Fruit fly (Drosophila melanogaster): ENCODE measurements around the gene Pomp.

The Pomp gene

dm6 chr2L:20780768-20781167 lies 6.7 kb upstream of the Pomp start (continued):
- peak; percentile 57 for TF ChIP-seq CG15269 (tag; optimal IDR thresholded peaks at IDR 0.05)
- peak; percentile 15 for TF ChIP-seq slp2 (GFP tag; optimal IDR thresholded peaks at IDR 0.05)
- peak; percentile 11 for TF ChIP-seq run (tag; optimal IDR thresholded peaks at IDR 0.05)
- peak; percentile 2 for TF ChIP-seq CG18476 (GFP tag; optimal IDR thresholded peaks at IDR 0.05)
- peak; percentile 76 for TF ChIP-seq scrt (GFP tag; optimal IDR thresholded peaks at IDR 0.05)
- TF ChIP-seq chn (GFP tag; optimal IDR thresholded peaks at IDR 0.05): no peak
- no peak for TF ChIP-seq CG3847 (GFP tag; IDR thresholded peaks at IDR 0.05)
- TF ChIP-seq CG8290 (GFP tag; optimal IDR thresholded peaks at IDR 0.05): peak; percentile 19
- peak; percentile 57 to 94 for TF ChIP-seq CG8290 (tag; optimal IDR thresholded peaks at IDR 0.05)
- TF ChIP-seq fu2 (GFP tag; optimal IDR thresholded peaks at IDR 0.05): no peak
- peak; percentile 61 for TF ChIP-seq CG4707 (GFP tag; optimal IDR thresholded peaks at IDR 0.05)
- peak; percentile 85 for TF ChIP-seq Kr (GFP tag; optimal IDR thresholded peaks at IDR 0.05)
- TF ChIP-seq CG31388 (GFP tag; optimal IDR thresholded peaks at IDR 0.05): no peak
- TF ChIP-seq Doc3 (GFP tag; IDR thresholded peaks at IDR 0.05; ENCODE audit: partially characterized antibody): no peak
- TF ChIP-seq crc (GFP tag; optimal IDR thresholded peaks at IDR 0.05): no peak
- TF ChIP-seq YL-1 (GFP tag; optimal IDR thresholded peaks at IDR 0.05): peak; percentile 71
- peak; percentile 54 for TF ChIP-seq PHDP (tag; optimal IDR thresholded peaks at IDR 0.05)
- TF ChIP-seq vfl (GFP tag; optimal IDR thresholded peaks at IDR 0.05): no peak
- no peak for TF ChIP-seq BEAF-32 (GFP tag; optimal IDR thresholded peaks at IDR 0.05)
- peak; percentile 42 for TF ChIP-seq Mes4 (GFP tag; optimal IDR thresholded peaks at IDR 0.05)
- no peak for TF ChIP-seq z (GFP tag; IDR thresholded peaks at IDR 0.05)
- peak; percentile 30 for TF ChIP-seq Camta (GFP tag; optimal IDR thresholded peaks at IDR 0.05)
- no peak for TF ChIP-seq sisA (GFP tag; IDR thresholded peaks at IDR 0.05)
- TF ChIP-seq CG1529 (GFP tag; optimal IDR thresholded peaks at IDR 0.05): peak; percentile 62
- TF ChIP-seq CG34422 (GFP tag; IDR thresholded peaks at IDR 0.05): no peak
- TF ChIP-seq B-H2 (GFP tag; optimal IDR thresholded peaks at IDR 0.05): peak; percentile 16
- peak; percentile 81 for TF ChIP-seq CG10209 (GFP tag; optimal IDR thresholded peaks at IDR 0.05)
- peak; percentile 18 for TF ChIP-seq tup (GFP tag; optimal IDR thresholded peaks at IDR 0.05)
- TF ChIP-seq CG4282 (GFP tag; optimal IDR thresholded peaks at IDR 0.05): peak; percentile 3
- TF ChIP-seq Bgb (GFP tag; IDR thresholded peaks at IDR 0.05; ENCODE audit: partially characterized antibody): no peak
- TF ChIP-seq CG12219 (GFP tag; optimal IDR thresholded peaks at IDR 0.05): peak; percentile 51
- TF ChIP-seq CG6813 (GFP tag; optimal IDR thresholded peaks at IDR 0.05): peak; percentile 88
- TF ChIP-seq CG7786 (GFP tag; optimal IDR thresholded peaks at IDR 0.05): peak; percentile 28
- TF ChIP-seq CG2712 (tag; optimal IDR thresholded peaks at IDR 0.05): peak; percentile 57
- peak; percentile 51 for TF ChIP-seq NK7.1 (GFP tag; optimal IDR thresholded peaks at IDR 0.05)
- peak; percentile 86 for TF ChIP-seq lab (GFP tag; optimal IDR thresholded peaks at IDR 0.05)
- TF ChIP-seq br (optimal IDR thresholded peaks at IDR 0.05): no peak
- peak; percentile 11 for TF ChIP-seq gro (GFP tag; optimal IDR thresholded peaks at IDR 0.05)
- TF ChIP-seq bigmax (GFP tag; optimal IDR thresholded peaks at IDR 0.05): peak; percentile 56
- TF ChIP-seq CG12659 (GFP tag; optimal IDR thresholded peaks at IDR 0.05): peak; percentile 52
- peak; percentile 28 for TF ChIP-seq sug (tag; optimal IDR thresholded peaks at IDR 0.05)
- peak; percentile 50; the same call in 1 of the 2 replicates for TF ChIP-seq sim (GFP tag; IDR thresholded peaks at IDR 0.05)
- no peak for TF ChIP-seq psq (GFP tag; optimal IDR thresholded peaks at IDR 0.05)
- TF ChIP-seq CG14441 (GFP tag; IDR thresholded peaks at IDR 0.05): no peak
- peak; percentile 40 for TF ChIP-seq CG30431 (GFP tag; optimal IDR thresholded peaks at IDR 0.05)
- TF ChIP-seq ac (GFP tag; optimal IDR thresholded peaks at IDR 0.05): peak; percentile 82
- no peak for TF ChIP-seq CG17802 (tag; optimal IDR thresholded peaks at IDR 0.05)
- TF ChIP-seq dan (GFP tag; IDR thresholded peaks at IDR 0.05): no peak
- peak; percentile 44 for TF ChIP-seq CG4328 (GFP tag; optimal IDR thresholded peaks at IDR 0.05)
- TF ChIP-seq E2f1 (GFP tag; IDR thresholded peaks at IDR 0.05): no peak
- peak; percentile 2 for TF ChIP-seq pum (GFP tag; optimal IDR thresholded peaks at IDR 0.05)
- TF ChIP-seq CG32767 (GFP tag; IDR thresholded peaks at IDR 0.05): no peak
